Worm (Caenorhabditis elegans) whole organism, young adult: Measurements from ENCODE around the gene C08F8.3.
"Not testable (repeated sequence)": the region's sequence is repeated elsewhere in the genome, so short reads cannot be mapped to it uniquely, and the experiment has no call there.

Experiments used
- B0336.3 ChIP-seq: fragments of 200-800 bp; sonication (Bioruptor generic); IDR thresholded peaks from 2 replicates; pipeline ENCODE4 v1.3.6; 2022; ENCODE audit warnings: missing genetic modification characterization, missing compliant biosample characterization
- F23B12.7 ChIP-seq: sonication (generic microtip); optimal IDR thresholded peaks from 2 replicates; lab custom pipeline; 2017; ENCODE audit warnings: missing genetic modification characterization, mild to moderate bottlenecking, missing compliant biosample characterization, antibody characterized with exemption, moderate library complexity; ENCODE audit not compliant: insufficient read depth
- K11D2.4 ChIP-seq: fragments of 200-800 bp; sonication (Bioruptor generic); IDR thresholded peaks from 2 replicates; pipeline ENCODE4 v1.3.6; 2022; ENCODE audit warnings: missing genetic modification reagents, missing genetic modification characterization, missing compliant biosample characterization
- Y53G8AR.9 ChIP-seq: fragments of 200-800 bp; sonication (Bioruptor generic); conservative IDR thresholded peaks from 2 replicates; pipeline ENCODE4 v1.3.6; 2022; ENCODE audit warnings: missing genetic modification reagents, missing genetic modification characterization, missing compliant biosample characterization
- ceh-27 ChIP-seq: fragments of 200-800 bp; sonication (Bioruptor generic); optimal IDR thresholded peaks from 2 replicates; lab custom pipeline; 2018; ENCODE audit warnings: mild to moderate bottlenecking, missing genetic modification characterization, moderate library complexity, missing compliant biosample characterization
- chd-7 ChIP-seq: sonication (generic microtip); optimal IDR thresholded peaks from 2 replicates; lab custom pipeline; 2016; ENCODE audit warnings: mild to moderate bottlenecking, missing genetic modification characterization, moderate library complexity, missing compliant biosample characterization
- lsl-1 ChIP-seq: fragments of 200-800 bp; sonication (Bioruptor generic); optimal IDR thresholded peaks from 2 replicates; lab custom pipeline; 2018; ENCODE audit warnings: mild to moderate bottlenecking, missing genetic modification characterization, moderate library complexity, missing compliant biosample characterization
- mel-28 ChIP-seq: sonication (generic microtip); optimal IDR thresholded peaks from 2 replicates; lab custom pipeline; 2016; ENCODE audit warnings: borderline replicate concordance, mild to moderate bottlenecking, missing genetic modification characterization, missing compliant biosample characterization
- mxl-1 ChIP-seq: sonication (generic microtip); optimal IDR thresholded peaks from 2 replicates; lab custom pipeline; 2016; ENCODE audit warnings: missing genetic modification characterization, missing compliant biosample characterization
- unc-62 ChIP-seq: fragments of 150-350 bp; optimal IDR thresholded peaks from 2 replicates; lab custom pipeline; 2014; ENCODE audit warnings: missing biosample characterization, missing genetic modification reagents, missing genetic modification characterization
- ztf-22 ChIP-seq: fragments of 200-800 bp; sonication (Bioruptor generic); optimal IDR thresholded peaks from 2 replicates; lab custom pipeline; 2018; ENCODE audit warnings: mild to moderate bottlenecking, missing genetic modification characterization, moderate library complexity, missing compliant biosample characterization
- ztf-6 ChIP-seq: fragments of 200-800 bp; sonication (Bioruptor generic); IDR thresholded peaks from 2 replicates; pipeline ENCODE4 v1.3.6; 2022; ENCODE audit warnings: missing genetic modification reagents, missing genetic modification characterization, missing compliant biosample characterization

- TF ChIP-seq ztf-22 (GFP tag; lab: Kevin White, UChicago) (peak; percentile 16), F23B12.7 (peak; percentile 48), K11D2.4 (GFP tag; lab: Robert Waterston, UW) (peak; percentile 95), Y53G8AR.9 (GFP tag; lab: Robert Waterston, UW) (peak; percentile 95), lsl-1 (GFP tag; lab: Kevin White, UChicago) (peak; percentile 62), ceh-27 (GFP tag; lab: Kevin White, UChicago) (peak; percentile 68), ztf-6 (GFP tag; lab: Robert Waterston, UW) (peak; percentile 68; the same call in 1 of the 2 replicates), B0336.3 (GFP tag; lab: Robert Waterston, UW) (peak; percentile 76)
- not testable (repeated sequence) for TF ChIP-seq unc-62 (GFP tag; lab: Kevin White, UChicago); mel-28 (tag; lab: Kevin White, UChicago); chd-7 (tag; lab: Kevin White, UChicago); mxl-1 (tag; lab: Kevin White, UChicago)
Observed at ce11 chrIV:11179123-11179740, 24.4 kb downstream of the C08F8.3 start, which contains the start of gene cpt-2.
